Worm (Caenorhabditis elegans): ENCODE data around the gene sru-2.

sru-2 gene

ce11 chrIV:9518608-9519007, 32.5 kb downstream of the sru-2 start, which contains the start of gene nlp-35:
Gene nlp-35 (minus strand): TSS chrIV:9518926.
- no peak for TF ChIP-seq nhr-76 (tag; optimal IDR thresholded peaks at IDR 0.05)
- no peak for TF ChIP-seq zip-8 (tag; optimal IDR thresholded peaks at IDR 0.05)
- TF ChIP-seq ceh-83 (GFP tag; optimal IDR thresholded peaks at IDR 0.05) = no peak
- no peak for TF ChIP-seq lsy-2 (tag; optimal IDR thresholded peaks at IDR 0.05)
- TF ChIP-seq cnd-1 (tag; optimal IDR thresholded peaks at IDR 0.05) = no peak
- TF ChIP-seq unc-120 (tag; optimal IDR thresholded peaks at IDR 0.05; ENCODE audit: poor library complexity, severe bottlenecking) = no peak
- no peak for TF ChIP-seq M03D4.4 (tag; optimal IDR thresholded peaks at IDR 0.05)
- no peak for TF ChIP-seq tbx-8 (GFP tag; optimal IDR thresholded peaks at IDR 0.05)
- TF ChIP-seq nhr-237 (tag; optimal IDR thresholded peaks at IDR 0.05) = no peak
- TF ChIP-seq unc-62 (GFP tag; optimal IDR thresholded peaks at IDR 0.05) = no peak
- no peak for TF ChIP-seq ceh-43 (GFP tag; optimal IDR thresholded peaks at IDR 0.05)
- TF ChIP-seq mep-1 (tag; optimal IDR thresholded peaks at IDR 0.05) = no peak
- no peak for TF ChIP-seq sem-2 (GFP tag; optimal IDR thresholded peaks at IDR 0.05)
- TF ChIP-seq snpc-4 (tag; optimal IDR thresholded peaks at IDR 0.05) = no peak
- TF ChIP-seq ces-1 (GFP tag; optimal IDR thresholded peaks at IDR 0.05) = no peak
- no peak for TF ChIP-seq nhr-28 (tag; optimal IDR thresholded peaks at IDR 0.05)
- TF ChIP-seq mls-2 (tag; optimal IDR thresholded peaks at IDR 0.05) = no peak
- no peak for TF ChIP-seq nhr-2 (tag; optimal IDR thresholded peaks at IDR 0.05)
- TF ChIP-seq drap-1 (GFP tag; optimal IDR thresholded peaks at IDR 0.05) = no peak

- no peak for TF ChIP-seq drap-1 (GFP tag; optimal IDR thresholded peaks at IDR 0.05)
- TF ChIP-seq mab-5 (tag; optimal IDR thresholded peaks at IDR 0.05) = no peak
- TF ChIP-seq pha-4 (tag; optimal IDR thresholded peaks at IDR 0.05) = no peak
- no peak for TF ChIP-seq elt-1 (tag; optimal IDR thresholded peaks at IDR 0.05; ENCODE audit: borderline replicate concordance, insufficient read depth)
- no peak for TF ChIP-seq unc-120 (tag; optimal IDR thresholded peaks at IDR 0.05; ENCODE audit: poor library complexity, severe bottlenecking)
- no peak for TF ChIP-seq cnd-1 (tag; optimal IDR thresholded peaks at IDR 0.05)
- no peak for TF ChIP-seq M03D4.4 (tag; optimal IDR thresholded peaks at IDR 0.05)
- no peak for TF ChIP-seq nhr-2 (tag; optimal IDR thresholded peaks at IDR 0.05)
- TF ChIP-seq hlh-1 (tag; optimal IDR thresholded peaks at IDR 0.05) = no peak
- no peak for TF ChIP-seq ceh-43 (GFP tag; optimal IDR thresholded peaks at IDR 0.05)
- no peak for TF ChIP-seq lin-13 (tag; optimal IDR thresholded peaks at IDR 0.05)
- no peak for TF ChIP-seq unc-62 (GFP tag; optimal IDR thresholded peaks at IDR 0.05)
- TF ChIP-seq sem-2 (GFP tag; optimal IDR thresholded peaks at IDR 0.05) = no peak
- no peak for TF ChIP-seq ham-2 (GFP tag; optimal IDR thresholded peaks at IDR 0.05)
- TF ChIP-seq ceh-83 (GFP tag; optimal IDR thresholded peaks at IDR 0.05) = no peak
- TF ChIP-seq blmp-1 (tag; optimal IDR thresholded peaks at IDR 0.05) = no peak
- TF ChIP-seq mls-2 (tag; optimal IDR thresholded peaks at IDR 0.05) = no peak
- TF ChIP-seq ces-1 (GFP tag; optimal IDR thresholded peaks at IDR 0.05) = no peak
- TF ChIP-seq bed-3 (GFP tag; optimal IDR thresholded peaks at IDR 0.05) = no peak
- TF ChIP-seq tbx-8 (GFP tag; optimal IDR thresholded peaks at IDR 0.05) = no peak
Measured at ce11 chrIV:9520629-9521028, 34.6 kb downstream of the sru-2 start.

- TF ChIP-seq nhr-2 (tag; optimal IDR thresholded peaks at IDR 0.05) (no peak), ceh-83 (GFP tag; optimal IDR thresholded peaks at IDR 0.05) (no peak), lsy-2 (tag; optimal IDR thresholded peaks at IDR 0.05) (no peak), elt-3 (tag; optimal IDR thresholded peaks at IDR 0.05) (no peak), mls-2 (tag; optimal IDR thresholded peaks at IDR 0.05) (no peak), ztf-11 (tag; optimal IDR thresholded peaks at IDR 0.05) (no peak), lin-13 (tag; optimal IDR thresholded peaks at IDR 0.05) (no peak)
Measured at ce11 chrIV:9523139-9523538, 37.1 kb downstream of the sru-2 start.

- TF ChIP-seq lsy-2 (tag; optimal IDR thresholded peaks at IDR 0.05) (peak; percentile 52), mls-2 (tag; optimal IDR thresholded peaks at IDR 0.05) (no peak), ces-1 (GFP tag; optimal IDR thresholded peaks at IDR 0.05) (peak; percentile 36), nhr-237 (tag; optimal IDR thresholded peaks at IDR 0.05) (peak; percentile 29)
Measured at ce11 chrIV:9524849-9525460, 38.9 kb downstream of the sru-2 start, which contains the start of gene ndua-5. Gene ndua-5 (minus strand): TSS chrIV:9524899.

ce11 chrIV:9525682-9526416, 39.8 kb downstream of the sru-2 start, which contains the start of gene elo-1:
Gene elo-1 (plus strand): TSS chrIV:9526366.
- TF ChIP-seq hlh-1 (tag; optimal IDR thresholded peaks at IDR 0.05) = peak; percentile 10
- TF ChIP-seq blmp-1 (tag; optimal IDR thresholded peaks at IDR 0.05) = no peak
